Fruit fly (Drosophila melanogaster) whole organism, embryonic: ENCODE measurements around the gene CG17786.

ENCODE experiments used
- CG31365 ChIP-seq: fragments of 200-800 bp; sonication (Bioruptor generic); optimal IDR thresholded peaks from 2 replicates; lab custom pipeline; 2018; ENCODE audit warnings: missing biosample characterization, mild to moderate bottlenecking, missing genetic modification characterization
- CG9609 ChIP-seq: fragments of 200-800 bp; sonication (Bioruptor generic); optimal IDR thresholded peaks from 3 replicates; lab custom pipeline; 2016; ENCODE audit warnings: missing biosample characterization, missing genetic modification characterization
- peb ChIP-seq: fragments of 200-800 bp; sonication (Bioruptor generic); IDR thresholded peaks from 2 replicates; pipeline ENCODE4 v1.3.6; 2022; ENCODE audit warnings: missing biosample characterization, missing genetic modification characterization

dm6 chr3R:24169362-24169761 is 49.2 kb downstream of the CG17786 start, which contains the start of gene CG5510:
- TF ChIP-seq peb (GFP tag; lab: Robert Waterston, UW) (0 out of 2 replicates have a peak, but pooled peaks have one; percentile 11), CG9609 (peak; percentile 57), CG31365 (tag; lab: Kevin White, UChicago) (no peak)
